Worm (Caenorhabditis elegans): ENCODE measurements around the gene K06H6.2.

The K06H6.2 gene

ce11 chrV:636281-636680, 50.7 kb downstream of the K06H6.2 start, which contains the start of gene pals-31:
Gene pals-31, plus strand, starts transcription at chrV:636581.
- no peak for TF ChIP-seq nhr-237 (tag; optimal IDR thresholded peaks at IDR 0.05)
- no peak for TF ChIP-seq skn-1 (tag; optimal IDR thresholded peaks at IDR 0.05)
- TF ChIP-seq egl-27 (tag; optimal IDR thresholded peaks at IDR 0.05): no peak
- TF ChIP-seq ceh-28 (tag; optimal IDR thresholded peaks at IDR 0.05): no peak
- TF ChIP-seq eor-1 (tag; optimal IDR thresholded peaks at IDR 0.05): no peak
- no peak for TF ChIP-seq nhr-23 (tag; optimal IDR thresholded peaks at IDR 0.05)
- TF ChIP-seq ZK546.5 (tag; optimal IDR thresholded peaks at IDR 0.05): no peak
- no peak for TF ChIP-seq mml-1 (tag; optimal IDR thresholded peaks at IDR 0.05)
- TF ChIP-seq daf-12 (tag; optimal IDR thresholded peaks at IDR 0.05): no peak
- no peak for TF ChIP-seq elt-3 (tag; optimal IDR thresholded peaks at IDR 0.05)
- TF ChIP-seq nhr-11 (tag; optimal IDR thresholded peaks at IDR 0.05): no peak
- no peak for TF ChIP-seq mdl-1 (tag; optimal IDR thresholded peaks at IDR 0.05)
- no peak for TF ChIP-seq unc-39 (tag; optimal IDR thresholded peaks at IDR 0.05)
- TF ChIP-seq nhr-76 (tag; optimal IDR thresholded peaks at IDR 0.05): no peak
- TF ChIP-seq lsy-12 (tag; optimal IDR thresholded peaks at IDR 0.05): no peak

All from whole organism, L3 larva.